Worm (Caenorhabditis elegans) whole organism, L4 larva: Measurements from ENCODE around the gene del-9.

Source experiments
- aly-2 ChIP-seq: sonication (generic microtip); optimal IDR thresholded peaks from 2 replicates; lab custom pipeline; 2018; ENCODE audit warnings: missing biosample characterization, missing genetic modification characterization
- fos-1 ChIP-seq: fragments of 150-350 bp; optimal IDR thresholded peaks from 2 replicates; lab custom pipeline; 2014; ENCODE audit warnings: missing biosample characterization, missing genetic modification characterization
- hlh-30 ChIP-seq: sonication (generic microtip); optimal IDR thresholded peaks from 2 replicates; lab custom pipeline; 2017; ENCODE audit warnings: antibody characterized with exemption, mild to moderate bottlenecking, missing genetic modification characterization, missing compliant biosample characterization; ENCODE audit not compliant: insufficient read depth
- lin-13 ChIP-seq: fragments of 150-350 bp; optimal IDR thresholded peaks from 2 replicates; lab custom pipeline; 2014; ENCODE audit warnings: missing biosample characterization, missing genetic modification reagents, missing genetic modification characterization
- nhr-11 ChIP-seq: fragments of 150-350 bp; optimal IDR thresholded peaks from 2 replicates; lab custom pipeline; 2014; ENCODE audit warnings: missing biosample characterization, missing genetic modification characterization
- rbr-2 ChIP-seq: sonication (generic microtip); optimal IDR thresholded peaks from 2 replicates; lab custom pipeline; 2016; ENCODE audit warnings: missing genotype, missing genetic modification characterization, missing compliant biosample characterization
- unc-62 ChIP-seq, 3 experiments: fragments of 150-350 bp in 1 of 3; sonication (generic microtip); optimal IDR thresholded peaks in 2 of 3; peaks in 1 of 3; 1 replicate in 1 of 3; 2 replicates in 2 of 3; lab custom pipeline; 2014 to 2017; ENCODE audit warnings: missing biosample characterization in 3 of 3, missing genetic modification characterization in 3 of 3, missing genetic modification reagents in 3 of 3, missing genotype in 1 of 3

- TF ChIP-seq aly-2 (tag; lab: Kevin White, UChicago) = no peak
- TF ChIP-seq lin-13 (GFP tag; lab: Kevin White, UChicago) = no peak
- no peak for TF ChIP-seq fos-1 (tag; lab: Kevin White, UChicago)
- no peak for TF ChIP-seq hlh-30 (tag; lab: Kevin White, UChicago)
- no peak for TF ChIP-seq unc-62 (GFP tag; optimal IDR thresholded peaks at IDR 0.05 in 1 of 2; lab: Kevin White, UChicago)
- TF ChIP-seq unc-62 (tag; optimal IDR thresholded peaks at IDR 0.05; lab: Kevin White, UChicago) = no peak
- TF ChIP-seq nhr-11 = no peak
- TF ChIP-seq rbr-2 (tag; lab: Kevin White, UChicago) = no peak
These were observed 38.9 kb upstream of the del-9 start, which contains the start of gene R11G1.7 for ce11 chrX:3655972-3656371.
